Fruit fly (Drosophila melanogaster): ENCODE measurements around the gene CG5160.

CG5160 gene

dm6 chr2L:7422429-7423283 is 24.1 kb upstream of the CG5160 start:
- TF ChIP-seq jim (GFP tag; optimal IDR thresholded peaks at IDR 0.05) (peak; percentile 75), Dif (GFP tag; optimal IDR thresholded peaks at IDR 0.05; ENCODE audit: partially characterized antibody) (peak; percentile 92), Rel (GFP tag; optimal IDR thresholded peaks at IDR 0.05) (no peak), Rel (tag; optimal IDR thresholded peaks at IDR 0.05) (peak; percentile 75), ey (GFP tag; optimal IDR thresholded peaks at IDR 0.05) (peak; percentile 69), h (GFP tag; optimal IDR thresholded peaks at IDR 0.05) (peak; percentile 41), lola (GFP tag; optimal IDR thresholded peaks at IDR 0.05) (no peak), Hnf4 (GFP tag; optimal IDR thresholded peaks at IDR 0.05) (peak; percentile 66), dl (GFP tag; optimal IDR thresholded peaks at IDR 0.05; ENCODE audit: insufficient read depth in 1 of 2, partially characterized antibody in 2 of 2) (peak; percentile 69 to 73), OdsH (GFP tag; optimal IDR thresholded peaks at IDR 0.05) (peak; percentile 60), psq (GFP tag; optimal IDR thresholded peaks at IDR 0.05) (peak; percentile 84), woc (GFP tag; optimal IDR thresholded peaks at IDR 0.05) (peak; percentile 77), rgr (GFP tag; optimal IDR thresholded peaks at IDR 0.05) (peak; percentile 66), Myc (optimal IDR thresholded peaks at IDR 0.05) (no peak), tai (GFP tag; optimal IDR thresholded peaks at IDR 0.05) (peak; percentile 78), foxo (GFP tag; optimal IDR thresholded peaks at IDR 0.05) (peak in 1 of 2 experiments; percentile 74), HLH106 (tag; optimal IDR thresholded peaks at IDR 0.05) (peak; percentile 64), usp (GFP tag; optimal IDR thresholded peaks at IDR 0.05) (no peak), Sp1 (GFP tag; optimal IDR thresholded peaks at IDR 0.05) (peak; percentile 74), dmrt93B (GFP tag; optimal IDR thresholded peaks at IDR 0.05) (peak; percentile 55), fru (GFP tag; optimal IDR thresholded peaks at IDR 0.05) (peak; percentile 64), CG32264 (GFP tag; optimal IDR thresholded peaks at IDR 0.05) (no peak), Jra (GFP tag; optimal IDR thresholded peaks at IDR 0.05) (peak; percentile 94), Hr78 (GFP tag; optimal IDR thresholded peaks at IDR 0.05) (no peak), N (GFP tag; optimal IDR thresholded peaks at IDR 0.05) (peak; percentile 23), Hr83 (GFP tag; optimal IDR thresholded peaks at IDR 0.05; ENCODE audit: poor library complexity, severe bottlenecking) (peak; percentile 98), CG9705 (GFP tag; optimal IDR thresholded peaks at IDR 0.05) (peak; percentile 11), Vsx2 (GFP tag; optimal IDR thresholded peaks at IDR 0.05; ENCODE audit: partially characterized antibody) (peak; percentile 52), pan (optimal IDR thresholded peaks at IDR 0.05) (no peak)

DNA sequence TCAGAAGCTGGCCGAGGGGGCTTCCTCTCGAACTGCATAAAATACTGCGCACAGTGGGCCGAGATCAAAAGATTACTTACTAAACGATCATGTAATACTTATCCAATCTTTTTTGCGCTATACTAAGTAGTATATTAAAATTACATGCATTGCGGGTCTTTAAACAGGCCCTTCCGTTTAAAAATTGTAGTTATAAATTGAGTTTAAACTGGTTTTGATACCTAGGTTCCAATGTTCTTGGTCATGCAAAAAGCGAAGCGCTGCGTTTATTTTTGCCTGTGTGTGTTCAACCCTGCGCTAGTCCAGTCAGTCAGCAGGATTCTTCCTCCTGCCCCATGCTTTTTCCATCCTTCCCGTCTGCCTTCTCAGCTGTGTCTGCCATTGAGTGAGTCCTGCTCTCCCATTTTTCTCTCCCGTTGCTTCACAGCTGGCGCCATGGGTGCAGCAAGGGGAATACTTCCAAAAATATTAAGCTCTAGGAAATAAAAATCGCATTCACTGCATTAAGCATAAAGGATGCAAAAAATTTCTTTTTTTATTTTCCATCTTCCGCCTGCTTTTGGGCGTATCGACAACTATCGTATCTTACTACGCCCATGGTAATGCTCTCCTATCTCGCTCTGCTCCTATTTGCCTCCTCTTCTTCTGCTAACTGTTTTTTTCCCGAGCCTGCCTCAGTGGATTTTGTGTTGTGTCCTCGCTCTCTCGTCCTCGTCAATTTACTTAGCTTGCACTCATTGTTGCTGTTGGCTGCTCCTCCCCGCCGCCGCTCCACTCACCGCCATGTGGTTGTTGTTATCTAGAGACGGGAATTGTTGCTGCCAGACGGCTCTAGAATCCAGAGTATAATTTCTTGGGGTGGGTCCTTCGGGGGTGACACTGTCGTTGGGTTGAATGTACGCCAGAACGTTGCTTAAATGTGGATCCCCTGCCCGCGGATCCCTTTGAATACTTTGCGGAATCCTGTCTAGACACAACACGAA is 22.0 kb upstream of the CG5160 start:
- TF ChIP-seq br (GFP tag; optimal IDR thresholded peaks at IDR 0.05), result peak; percentile 90
- no peak for TF ChIP-seq CG9705 (GFP tag; optimal IDR thresholded peaks at IDR 0.05)
- TF ChIP-seq sage (GFP tag; optimal IDR thresholded peaks at IDR 0.05), result peak; percentile 73
- TF ChIP-seq pan (optimal IDR thresholded peaks at IDR 0.05), result no peak
- TF ChIP-seq ey (GFP tag; optimal IDR thresholded peaks at IDR 0.05), result peak; percentile 91
- TF ChIP-seq Vsx2 (GFP tag; optimal IDR thresholded peaks at IDR 0.05; ENCODE audit: partially characterized antibody), result no peak
- TF ChIP-seq Hr78 (GFP tag; optimal IDR thresholded peaks at IDR 0.05), result no peak
- TF ChIP-seq dl (GFP tag; optimal IDR thresholded peaks at IDR 0.05; ENCODE audit: insufficient read depth in 1 of 2, partially characterized antibody in 2 of 2), result peak in 1 of 2 experiments; percentile 1
- no peak for TF ChIP-seq jim (GFP tag; optimal IDR thresholded peaks at IDR 0.05)
- TF ChIP-seq Dif (GFP tag; optimal IDR thresholded peaks at IDR 0.05; ENCODE audit: partially characterized antibody), result no peak
- TF ChIP-seq dsf (GFP tag; optimal IDR thresholded peaks at IDR 0.05; ENCODE audit: borderline replicate concordance), result no peak
- TF ChIP-seq brk (GFP tag; optimal IDR thresholded peaks at IDR 0.05), result no peak
- no peak for TF ChIP-seq usp (GFP tag; optimal IDR thresholded peaks at IDR 0.05)
- no peak for TF ChIP-seq Myc (optimal IDR thresholded peaks at IDR 0.05)
- TF ChIP-seq h (GFP tag; optimal IDR thresholded peaks at IDR 0.05), result peak; percentile 90
- TF ChIP-seq Sp1 (GFP tag; optimal IDR thresholded peaks at IDR 0.05), result peak; percentile 87
- TF ChIP-seq psq (GFP tag; optimal IDR thresholded peaks at IDR 0.05), result peak; percentile 66
- TF ChIP-seq N (GFP tag; optimal IDR thresholded peaks at IDR 0.05), result no peak
- TF ChIP-seq foxo (GFP tag; optimal IDR thresholded peaks at IDR 0.05), result peak in 1 of 2 experiments; percentile 89
- TF ChIP-seq Jra (GFP tag; optimal IDR thresholded peaks at IDR 0.05), result peak; percentile 45
- peak; percentile 49 for TF ChIP-seq sv (GFP tag; optimal IDR thresholded peaks at IDR 0.05)
- no peak for TF ChIP-seq Abd-B (GFP tag; optimal IDR thresholded peaks at IDR 0.05)
- TF ChIP-seq Dfd (GFP tag; optimal IDR thresholded peaks at IDR 0.05), result peak; percentile 28
- TF ChIP-seq CG32264 (GFP tag; optimal IDR thresholded peaks at IDR 0.05), result peak; percentile 85
- TF ChIP-seq Rel (GFP tag; optimal IDR thresholded peaks at IDR 0.05), result peak; percentile 24
- TF ChIP-seq Rel (tag; optimal IDR thresholded peaks at IDR 0.05), result peak; percentile 24
- TF ChIP-seq Hnf4 (GFP tag; optimal IDR thresholded peaks at IDR 0.05), result peak; percentile 80
- TF ChIP-seq rgr (GFP tag; optimal IDR thresholded peaks at IDR 0.05), result peak; percentile 78
- TF ChIP-seq CrebA (GFP tag; optimal IDR thresholded peaks at IDR 0.05; ENCODE audit: borderline replicate concordance), result no peak
- TF ChIP-seq Mio (GFP tag; optimal IDR thresholded peaks at IDR 0.05), result no peak
- peak; percentile 37 for TF ChIP-seq Hr83 (GFP tag; optimal IDR thresholded peaks at IDR 0.05; ENCODE audit: poor library complexity, severe bottlenecking)
- peak; percentile 88 for TF ChIP-seq OdsH (GFP tag; optimal IDR thresholded peaks at IDR 0.05)
- TF ChIP-seq dmrt93B (GFP tag; optimal IDR thresholded peaks at IDR 0.05), result peak; percentile 65
- TF ChIP-seq GATAd (GFP tag; optimal IDR thresholded peaks at IDR 0.05), result no peak
- TF ChIP-seq fru (GFP tag; optimal IDR thresholded peaks at IDR 0.05), result peak; percentile 89
- TF ChIP-seq HLH106 (tag; optimal IDR thresholded peaks at IDR 0.05), result peak; percentile 66
- peak; percentile 88 for TF ChIP-seq woc (GFP tag; optimal IDR thresholded peaks at IDR 0.05)
- TF ChIP-seq tai (GFP tag; optimal IDR thresholded peaks at IDR 0.05), result peak; percentile 67
- TF ChIP-seq lola (GFP tag; optimal IDR thresholded peaks at IDR 0.05), result no peak
